Worm (Caenorhabditis elegans) whole organism, L3 larva: ENCODE data around the gene K10C2.14.

Experiments
- ZK546.5 ChIP-seq: sonication (generic microtip); optimal IDR thresholded peaks from 2 replicates; lab custom pipeline; 2017; ENCODE audit warnings: missing biosample characterization, missing genetic modification characterization
- aly-2 ChIP-seq: fragments of 150-350 bp; optimal IDR thresholded peaks from 2 replicates; lab custom pipeline; 2014; ENCODE audit warnings: missing biosample characterization, missing genetic modification characterization
- ceh-16 ChIP-seq: sonication (generic microtip); optimal IDR thresholded peaks from 2 replicates; lab custom pipeline; 2017; ENCODE audit warnings: missing biosample characterization, missing genetic modification characterization
- ceh-28 ChIP-seq: fragments of 150-350 bp; optimal IDR thresholded peaks from 2 replicates; lab custom pipeline; 2014; ENCODE audit warnings: missing biosample characterization, missing genetic modification reagents, missing genetic modification characterization
- ceh-9 ChIP-seq: sonication (generic microtip); optimal IDR thresholded peaks from 2 replicates; lab custom pipeline; 2018; ENCODE audit warnings: missing biosample characterization, missing genetic modification characterization
- daf-12 ChIP-seq: fragments of 150-350 bp; optimal IDR thresholded peaks from 2 replicates; lab custom pipeline; 2014; ENCODE audit warnings: missing biosample characterization, missing genetic modification reagents, missing genetic modification characterization
- egl-27 ChIP-seq: sonication (generic microtip); optimal IDR thresholded peaks from 4 replicates; lab custom pipeline; 2017; ENCODE audit warnings: missing biosample characterization, missing genetic modification reagents, missing genetic modification characterization
- egl-5 ChIP-seq: fragments of 150-350 bp; optimal IDR thresholded peaks from 2 replicates; lab custom pipeline; 2017; ENCODE audit warnings: missing biosample characterization, missing genetic modification reagents, missing genetic modification characterization, inconsistent platforms
- elt-1 ChIP-seq: fragments of 150-350 bp; optimal IDR thresholded peaks from 2 replicates; lab custom pipeline; 2014; ENCODE audit warnings: missing biosample characterization, missing genetic modification characterization
- elt-2 ChIP-seq: sonication (generic microtip); optimal IDR thresholded peaks from 2 replicates; lab custom pipeline; 2016; ENCODE audit warnings: missing genetic modification reagents, mild to moderate bottlenecking, missing genetic modification characterization, missing compliant biosample characterization
- eor-1 ChIP-seq, 2 experiments: fragments of 150-350 bp; optimal IDR thresholded peaks; 2 replicates each; lab custom pipeline; 2014 to 2018; ENCODE audit warnings: missing biosample characterization in 2 of 2, missing genetic modification characterization in 2 of 2
- fkh-2 ChIP-seq: fragments of 150-350 bp; optimal IDR thresholded peaks from 2 replicates; lab custom pipeline; 2014; ENCODE audit warnings: missing biosample characterization, missing genetic modification reagents, missing genetic modification characterization
- fos-1 ChIP-seq: fragments of 150-350 bp; optimal IDR thresholded peaks from 2 replicates; lab custom pipeline; 2014; ENCODE audit warnings: missing biosample characterization, missing genetic modification characterization
- hmg-11 ChIP-seq: sonication (generic microtip); optimal IDR thresholded peaks from 2 replicates; lab custom pipeline; 2016; ENCODE audit warnings: missing genetic modification characterization, missing compliant biosample characterization
- lin-39 ChIP-seq: fragments of 150-350 bp; optimal IDR thresholded peaks from 2 replicates; lab custom pipeline; 2018; ENCODE audit warnings: missing biosample characterization, missing genetic modification reagents, missing genetic modification characterization
- mdl-1 ChIP-seq: fragments of 150-350 bp; optimal IDR thresholded peaks from 2 replicates; lab custom pipeline; 2014; ENCODE audit warnings: missing biosample characterization, missing genetic modification characterization
- mml-1 ChIP-seq: fragments of 150-350 bp; sonication (generic microtip); optimal IDR thresholded peaks from 3 replicates; lab custom pipeline; 2014; ENCODE audit warnings: missing biosample characterization, missing genetic modification characterization
- nhr-11 ChIP-seq: fragments of 150-350 bp; optimal IDR thresholded peaks from 2 replicates; lab custom pipeline; 2014; ENCODE audit warnings: missing biosample characterization, missing genetic modification characterization
- nhr-12 ChIP-seq: fragments of 150-350 bp; optimal IDR thresholded peaks from 2 replicates; lab custom pipeline; 2014; ENCODE audit warnings: missing biosample characterization, missing genetic modification characterization
- nhr-237 ChIP-seq: fragments of 150-350 bp; optimal IDR thresholded peaks from 2 replicates; lab custom pipeline; 2014; ENCODE audit warnings: missing biosample characterization, missing genetic modification characterization
- nhr-25 ChIP-seq: sonication (generic microtip); optimal IDR thresholded peaks from 2 replicates; lab custom pipeline; 2017; ENCODE audit warnings: missing biosample characterization, missing genetic modification characterization
- nhr-43 ChIP-seq: sonication (generic microtip); optimal IDR thresholded peaks from 2 replicates; lab custom pipeline; 2016; ENCODE audit warnings: mild to moderate bottlenecking, missing genetic modification characterization, missing compliant biosample characterization; ENCODE audit not compliant: poor library complexity, severe bottlenecking
- nhr-67 ChIP-seq: fragments of 150-350 bp; optimal IDR thresholded peaks from 2 replicates; lab custom pipeline; 2014; ENCODE audit warnings: missing biosample characterization, missing genetic modification characterization
- nhr-76 ChIP-seq: fragments of 150-350 bp; sonication (generic microtip); optimal IDR thresholded peaks from 5 replicates; lab custom pipeline; 2014; ENCODE audit warnings: missing biosample characterization, missing genetic modification characterization
- pha-4 ChIP-seq: fragments of 150-350 bp; optimal IDR thresholded peaks from 2 replicates; lab custom pipeline; 2014; ENCODE audit warnings: missing biosample characterization, missing genetic modification reagents, missing genetic modification characterization
- pqm-1 ChIP-seq: fragments of 150-350 bp; optimal IDR thresholded peaks from 2 replicates; lab custom pipeline; 2017; ENCODE audit warnings: missing biosample characterization, missing genetic modification characterization, inconsistent platforms
- sea-2 ChIP-seq: fragments of 150-350 bp; sonication (generic microtip); optimal IDR thresholded peaks from 4 replicates; lab custom pipeline; 2014; ENCODE audit warnings: missing biosample characterization, missing genetic modification reagents, missing genetic modification characterization
- skn-1 ChIP-seq: fragments of 150-350 bp; optimal IDR thresholded peaks from 2 replicates; lab custom pipeline; 2014; ENCODE audit warnings: missing biosample characterization, missing genetic modification characterization
- snpc-4 ChIP-seq: fragments of 150-350 bp; optimal IDR thresholded peaks from 2 replicates; lab custom pipeline; 2014; ENCODE audit warnings: missing biosample characterization, missing genetic modification characterization
- tbx-2 ChIP-seq: sonication (generic microtip); optimal IDR thresholded peaks from 2 replicates; lab custom pipeline; 2016; ENCODE audit warnings: mild to moderate bottlenecking, missing genetic modification characterization, missing compliant biosample characterization
- unc-39 ChIP-seq: sonication (generic microtip); optimal IDR thresholded peaks from 4 replicates; lab custom pipeline; 2017; ENCODE audit warnings: missing biosample characterization, missing genetic modification characterization
- unc-62 ChIP-seq: fragments of 150-350 bp; sonication (generic microtip); optimal IDR thresholded peaks from 4 replicates; lab custom pipeline; 2014; ENCODE audit warnings: missing biosample characterization, missing genetic modification reagents, missing genetic modification characterization
- zag-1 ChIP-seq: fragments of 150-350 bp; optimal IDR thresholded peaks from 2 replicates; lab custom pipeline; 2014; ENCODE audit warnings: missing biosample characterization, missing genetic modification characterization
- ztf-11 ChIP-seq: fragments of 150-350 bp; optimal IDR thresholded peaks from 2 replicates; lab custom pipeline; 2014; ENCODE audit warnings: missing biosample characterization, missing genetic modification characterization
- ztf-4 ChIP-seq: fragments of 150-350 bp; optimal IDR thresholded peaks from 2 replicates; lab custom pipeline; 2014; ENCODE audit warnings: missing biosample characterization, missing genetic modification characterization

Gene K10C2.14

DNA sequence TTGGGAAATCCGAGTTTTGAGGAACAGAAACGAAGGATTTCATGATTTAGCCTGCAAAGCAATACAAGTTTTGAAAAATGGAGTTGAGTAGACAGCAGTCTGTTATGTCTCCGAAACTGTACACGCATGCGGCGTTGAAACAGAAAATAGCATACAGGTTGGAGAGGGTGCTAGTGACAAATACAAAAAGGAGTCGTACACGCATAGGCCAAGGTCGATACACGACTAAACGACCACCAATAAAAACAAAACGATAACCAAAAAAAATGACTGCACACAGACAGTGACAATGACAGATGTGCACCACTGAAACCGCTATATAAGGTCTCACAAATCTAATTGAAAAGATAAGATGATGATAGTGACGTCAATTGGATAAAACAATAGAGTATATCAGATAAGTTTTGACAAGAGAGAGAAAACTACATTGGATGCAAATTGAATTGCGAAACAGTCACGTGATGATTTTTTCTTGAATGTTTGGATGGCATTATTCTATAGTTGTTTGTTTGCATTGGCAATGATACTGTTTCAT, 8.6 kb upstream of the K10C2.14 start, which contains the start of gene fah-1 (continued):
- no peak for TF ChIP-seq eor-1 (tag; optimal IDR thresholded peaks at IDR 0.05; lab: Kevin White, UChicago)
- TF ChIP-seq nhr-237 (tag; lab: Kevin White, UChicago): no peak
- no peak for TF ChIP-seq mml-1 (tag; lab: Kevin White, UChicago)
- no peak for TF ChIP-seq zag-1 (tag; lab: Kevin White, UChicago)
- TF ChIP-seq nhr-25 (tag; lab: Kevin White, UChicago): peak; percentile 78
- no peak for TF ChIP-seq nhr-12 (tag; lab: Kevin White, UChicago)
- TF ChIP-seq pha-4 (tag; lab: Kevin White, UChicago): no peak
- peak; percentile 51 for TF ChIP-seq elt-1
- no peak for TF ChIP-seq ZK546.5 (tag; lab: Kevin White, UChicago)
- no peak for TF ChIP-seq lin-39 (tag; lab: Kevin White, UChicago)
- peak; percentile 20 for TF ChIP-seq skn-1
- TF ChIP-seq mdl-1 (tag; lab: Kevin White, UChicago): peak; percentile 31
- no peak for TF ChIP-seq unc-39 (tag; lab: Kevin White, UChicago)

DNA sequence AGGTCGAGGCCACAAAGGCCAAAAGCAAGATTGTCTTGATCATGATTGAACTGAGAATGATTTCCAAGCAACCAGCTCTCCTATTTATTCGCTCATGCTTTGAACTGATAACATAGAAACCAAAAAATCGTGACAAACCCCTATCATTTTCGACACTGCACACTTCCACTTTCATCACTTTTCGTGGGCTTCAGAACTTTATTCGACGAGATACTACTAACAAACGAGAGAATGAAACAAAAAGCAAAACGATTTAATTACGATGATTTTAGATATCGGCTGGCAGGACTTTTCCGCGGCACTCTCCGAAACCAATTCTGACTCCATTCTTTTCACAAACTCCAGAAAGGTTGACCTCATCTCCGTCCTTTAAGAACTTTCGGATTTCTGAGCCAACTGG, 6.2 kb upstream of the K10C2.14 start, which contains the start of gene asp-14:
asp-14 (minus strand) TSS at position 101 of the 400 bp plus-strand sequence.
- TF ChIP-seq elt-2 (peak; percentile 16), ceh-28 (tag; lab: Kevin White, UChicago) (no peak), pqm-1 (tag; lab: Kevin White, UChicago) (no peak), tbx-2 (no peak), ceh-16 (tag; lab: Kevin White, UChicago) (no peak), egl-5 (no peak)
- TF ChIP-seq, all 47 proteins: peak for 1

DNA sequence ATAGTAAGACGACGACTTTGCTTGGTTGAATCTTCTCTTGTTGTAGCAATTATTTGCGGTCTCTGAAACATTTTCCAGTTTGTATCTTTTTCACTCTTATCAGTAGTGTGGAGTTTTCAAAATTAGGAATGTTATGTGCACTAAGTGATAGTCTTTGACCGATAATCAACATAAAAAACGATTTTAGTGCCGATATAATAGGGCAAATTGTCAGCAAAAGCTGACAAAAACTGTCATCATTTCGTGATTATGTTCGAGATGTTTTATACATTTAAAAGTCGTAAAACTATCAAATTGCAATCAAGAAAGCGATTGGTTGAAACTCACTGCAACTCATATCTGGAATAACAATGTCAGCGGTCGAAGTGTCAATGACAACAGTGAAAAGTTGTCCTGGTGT, 4.9 kb upstream of the K10C2.14 start:
- peak; percentile 91 for TF ChIP-seq skn-1
- peak; percentile 32 for TF ChIP-seq pqm-1 (tag; lab: Kevin White, UChicago)
- TF ChIP-seq nhr-11: no peak
- peak; percentile 86 for TF ChIP-seq elt-2

- TF ChIP-seq egl-27 (no peak), ztf-4 (tag; lab: Kevin White, UChicago) (no peak), daf-12 (tag; lab: Kevin White, UChicago) (no peak), snpc-4 (tag; lab: Kevin White, UChicago) (no peak), ZK546.5 (tag; lab: Kevin White, UChicago) (no peak), unc-62 (GFP tag; lab: Kevin White, UChicago) (no peak), skn-1 (no peak)
- TF ChIP-seq, all 47 proteins: peak for 0
Observed at ce11 chrX:6443373-6443772, 3.0 kb upstream of the K10C2.14 start, which contains the start of gene K10C2.7. TSS of gene K10C2.7 (minus strand) at chrX:6443473.

ce11 chrX:6437545-6437944, 2.8 kb downstream of the K10C2.14 start, which contains the start of gene K10C2.8:
TSS of gene K10C2.8 (minus strand) at chrX:6437645.
- TF ChIP-seq fkh-2 (tag; lab: Kevin White, UChicago): no peak
- no peak for TF ChIP-seq ceh-16 (tag; lab: Kevin White, UChicago)
- no peak for TF ChIP-seq nhr-25 (tag; lab: Kevin White, UChicago)
- TF ChIP-seq ztf-11 (tag; lab: Kevin White, UChicago): no peak
- TF ChIP-seq tbx-2: no peak
- no peak for TF ChIP-seq snpc-4 (tag; lab: Kevin White, UChicago)
- TF ChIP-seq, all 47 proteins: peak for 0

DNA sequence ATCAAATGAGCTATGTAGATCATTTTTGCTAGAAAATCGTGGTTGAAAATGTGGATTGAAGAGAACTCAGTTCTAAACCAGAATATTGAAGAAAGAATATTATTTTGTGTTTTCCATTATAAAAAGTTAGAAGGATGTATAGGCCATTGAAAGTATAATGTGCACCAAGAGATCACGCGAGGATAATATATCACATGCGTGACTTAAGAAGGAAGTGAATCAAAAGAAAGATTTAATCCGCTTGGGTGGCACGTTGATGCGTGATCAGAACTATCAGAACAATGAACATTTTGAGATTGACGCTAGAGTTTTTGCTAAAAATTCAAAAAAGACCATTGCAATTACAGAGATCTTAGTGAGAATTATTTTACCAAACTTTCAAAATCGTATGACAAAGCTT, 4.6 kb downstream of the K10C2.14 start:
- no peak for TF ChIP-seq unc-62 (GFP tag; lab: Kevin White, UChicago)
- no peak for TF ChIP-seq nhr-67 (tag; lab: Kevin White, UChicago)
- no peak for TF ChIP-seq sea-2 (GFP tag; lab: Kevin White, UChicago)
- no peak for TF ChIP-seq ztf-11 (tag; lab: Kevin White, UChicago)

DNA sequence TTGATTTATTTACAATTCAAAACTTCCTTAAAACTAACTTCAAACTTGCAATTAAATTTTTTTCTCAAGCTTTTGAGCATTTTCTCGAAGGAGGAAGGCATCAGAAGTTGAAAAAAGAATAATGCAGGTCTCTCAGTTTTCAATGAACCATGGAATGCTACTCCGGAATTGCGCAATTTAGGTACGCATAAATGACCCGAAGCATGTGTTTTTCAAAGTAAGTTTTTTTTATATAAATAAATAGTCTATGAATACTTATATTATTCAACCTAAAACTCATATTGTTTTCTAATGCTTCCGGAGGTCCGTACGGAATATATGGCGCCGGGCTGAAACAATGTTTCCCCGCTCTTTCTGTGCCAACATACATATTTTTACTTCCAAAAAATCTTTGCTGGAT, 6.7 kb downstream of the K10C2.14 start, which contains the start of gene K10C2.2:
K10C2.2 (minus strand) TSS at position 101 of the 400 bp plus-strand sequence.
- TF ChIP-seq ceh-16 (tag; lab: Kevin White, UChicago) (no peak), fkh-2 (tag; lab: Kevin White, UChicago) (no peak), lin-39 (tag; lab: Kevin White, UChicago) (no peak), skn-1 (no peak), nhr-76 (tag; lab: Kevin White, UChicago) (no peak), hmg-11 (tag; lab: Kevin White, UChicago) (no peak), fos-1 (no peak), ztf-4 (tag; lab: Kevin White, UChicago) (no peak), mdl-1 (tag; lab: Kevin White, UChicago) (no peak), ztf-11 (tag; lab: Kevin White, UChicago) (no peak), aly-2 (tag; lab: Kevin White, UChicago) (no peak), tbx-2 (no peak), ZK546.5 (tag; lab: Kevin White, UChicago) (no peak), ceh-9 (no peak), elt-1 (no peak), unc-39 (tag; lab: Kevin White, UChicago) (no peak), nhr-43 (no peak)
